Fruit fly (Drosophila melanogaster) whole organism, pupa: ENCODE measurements around the gene fray.

Experiments
- CG12605 ChIP-seq: fragments of 200-800 bp; sonication (Bioruptor generic); IDR thresholded peaks from 2 replicates; pipeline ENCODE4 v1.3.6; 2022; ENCODE audit warnings: missing biosample characterization, missing genetic modification characterization
- CG14655 ChIP-seq: fragments of 200-800 bp; sonication (Bioruptor generic); optimal IDR thresholded peaks from 3 replicates; lab custom pipeline; 2017; ENCODE audit warnings: mild to moderate bottlenecking, missing biosample characterization, missing genetic modification reagents, missing genetic modification characterization
- CG15710 ChIP-seq: fragments of 200-800 bp; sonication (Bioruptor generic); optimal IDR thresholded peaks from 2 replicates; lab custom pipeline; 2018; ENCODE audit warnings: missing biosample characterization, mild to moderate bottlenecking, missing genetic modification characterization, moderate library complexity
- CG17806 ChIP-seq: fragments of 200-800 bp; sonication (Bioruptor generic); optimal IDR thresholded peaks from 2 replicates; lab custom pipeline; 2018; ENCODE audit warnings: missing biosample characterization, mild to moderate bottlenecking, missing genetic modification characterization, moderate library complexity
- CG34367 ChIP-seq: fragments of 200-800 bp; sonication (Bioruptor generic); optimal IDR thresholded peaks from 2 replicates; lab custom pipeline; 2018; ENCODE audit warnings: missing biosample characterization, mild to moderate bottlenecking, missing genetic modification characterization
- CG8301 ChIP-seq: fragments of 200-800 bp; sonication (Bioruptor generic); optimal IDR thresholded peaks from 2 replicates; lab custom pipeline; 2018; ENCODE audit warnings: missing biosample characterization, mild to moderate bottlenecking, missing genetic modification characterization
- CG9948 ChIP-seq: fragments of 200-800 bp; sonication (Bioruptor generic); optimal IDR thresholded peaks from 2 replicates; lab custom pipeline; 2018; ENCODE audit warnings: missing biosample characterization, mild to moderate bottlenecking, missing genetic modification characterization, moderate library complexity
- Ets98B ChIP-seq: fragments of 200-800 bp; sonication (Bioruptor generic); IDR thresholded peaks from 2 replicates; pipeline ENCODE4 v1.3.6; 2022; ENCODE audit warnings: missing biosample characterization, missing genetic modification characterization
- Snoo ChIP-seq: fragments of 200-800 bp; sonication (Bioruptor generic); optimal IDR thresholded peaks from 3 replicates; lab custom pipeline; 2017; ENCODE audit warnings: missing biosample characterization, mild to moderate bottlenecking, missing genetic modification characterization, inconsistent platforms
- gl ChIP-seq: fragments of 200-800 bp; sonication (Bioruptor generic); optimal IDR thresholded peaks from 2 replicates; lab custom pipeline; 2018; ENCODE audit warnings: missing biosample characterization, mild to moderate bottlenecking, missing genetic modification characterization
- rn ChIP-seq: fragments of 200-800 bp; sonication (Bioruptor generic); IDR thresholded peaks from 2 replicates; pipeline ENCODE4 v1.3.6; 2022; ENCODE audit warnings: missing biosample characterization, missing genetic modification characterization

- TF ChIP-seq CG17806 (tag; lab: Kevin White, UChicago) (no peak), CG34367 (no peak), gl (no peak), CG15710 (tag; lab: Kevin White, UChicago) (no peak), CG8301 (no peak), Snoo (tag; lab: Kevin White, UChicago) (no peak), CG9948 (tag; lab: Kevin White, UChicago) (no peak), CG12605 (no peak), rn (GFP tag; lab: Robert Waterston, UW) (no peak), Ets98B (GFP tag; lab: Robert Waterston, UW) (no peak), CG14655 (GFP tag; lab: Kevin White, UChicago) (no peak)
These were observed 44.5 kb downstream of the fray start, which contains the start of gene CG7695 for dm6 chr3R:18617411-18617810.
